1 worm cellular context compared by ENCODE assay signal in the genomic region with DNA sequence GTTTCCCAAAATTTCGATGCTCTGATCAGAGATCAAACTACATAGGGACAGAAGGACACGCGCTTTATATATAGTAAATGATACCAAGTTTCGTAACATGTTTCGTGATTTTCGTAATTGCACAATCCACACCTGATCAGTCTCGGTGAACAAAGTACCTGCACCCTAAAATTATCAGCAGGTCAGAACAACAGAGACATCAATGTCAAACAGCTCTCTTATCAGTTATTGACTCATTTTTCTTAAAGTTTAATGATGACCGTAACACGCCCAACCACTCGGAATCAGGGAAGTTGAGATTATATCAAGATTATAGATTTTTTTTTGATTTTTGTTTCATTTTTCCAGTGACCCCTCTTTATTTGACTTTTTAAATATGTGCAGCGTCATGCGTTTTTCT.
A peak's percentile ranks its signal among the peaks of the same experiment; 100 is the strongest.
TF ChIP-seq lines count a peak whose summit lies in the region.

No protein-coding gene starts in this region.

TF ChIP-seq in whole organism, L4 larva, 104 proteins besides CTCF, POLR2A, EP300 and RAD21 (continued from another document):
- TF ChIP-seq nhr-25 (tag; optimal IDR thresholded peaks at IDR 0.05; lab: Kevin White, UChicago; ENCODE audit: borderline replicate concordance, insufficient read depth) (no peak), attf-4 (tag; optimal IDR thresholded peaks at IDR 0.05; lab: Kevin White, UChicago) (no peak), mep-1 (tag; optimal IDR thresholded peaks at IDR 0.05; lab: Kevin White, UChicago) (no peak), rbr-2 (tag; optimal IDR thresholded peaks at IDR 0.05; lab: Kevin White, UChicago) (no peak), ceh-20 (GFP tag; IDR thresholded peaks at IDR 0.05; lab: Robert Waterston, UW) (no peak), ceh-32 (tag; optimal IDR thresholded peaks at IDR 0.05; lab: Kevin White, UChicago; ENCODE audit: poor library complexity) (no peak), hlh-30 (tag; optimal IDR thresholded peaks at IDR 0.05; lab: Kevin White, UChicago; ENCODE audit: insufficient read depth) (peak; percentile 49), Y5F2A.4 (GFP tag; optimal IDR thresholded peaks at IDR 0.05; lab: Kevin White, UChicago) (no peak), spr-1 (tag; optimal IDR thresholded peaks at IDR 0.05; lab: Kevin White, UChicago) (no peak), Y75B8A.6 (GFP tag; IDR thresholded peaks at IDR 0.05; lab: Robert Waterston, UW) (no peak), sdz-12 (GFP tag; optimal IDR thresholded peaks at IDR 0.05; lab: Kevin White, UChicago) (no peak), daf-8 (GFP tag; IDR thresholded peaks at IDR 0.05; lab: Robert Waterston, UW) (no peak), madf-9 (GFP tag; conservative IDR thresholded peaks at IDR 0.05; lab: Robert Waterston, UW) (no peak), nhr-102 (tag; optimal IDR thresholded peaks at IDR 0.05; lab: Kevin White, UChicago) (no peak), unc-130 (GFP tag; optimal IDR thresholded peaks at IDR 0.05; lab: Kevin White, UChicago) (no peak), dve-1 (tag; optimal IDR thresholded peaks at IDR 0.05; lab: Kevin White, UChicago; ENCODE audit: insufficient read depth) (peak; percentile 76), T20F7.1 (GFP tag; optimal IDR thresholded peaks at IDR 0.05; lab: Kevin White, UChicago) (no peak), R02D3.7 (tag; optimal IDR thresholded peaks at IDR 0.05; lab: Kevin White, UChicago) (no peak), hlh-11 (tag; optimal IDR thresholded peaks at IDR 0.05; lab: Kevin White, UChicago) (peak; percentile 79), mdt-29 (GFP tag; IDR thresholded peaks at IDR 0.05; lab: Robert Waterston, UW) (no peak), hmg-1.1 (GFP tag; IDR thresholded peaks at IDR 0.05; lab: Robert Waterston, UW) (no peak), lin-1 (GFP tag; IDR thresholded peaks at IDR 0.05; lab: Robert Waterston, UW) (peak; percentile 87), skn-1 (tag; optimal IDR thresholded peaks at IDR 0.05; lab: Kevin White, UChicago) (no peak), mxl-3 (GFP tag; optimal IDR thresholded peaks at IDR 0.05; lab: Kevin White, UChicago) (no peak), lsy-2 (tag; optimal IDR thresholded peaks at IDR 0.05; lab: Kevin White, UChicago) (no peak), nhr-41 (GFP tag; IDR thresholded peaks at IDR 0.05; lab: Robert Waterston, UW) (peak; percentile 92), ZK337.2 (GFP tag; IDR thresholded peaks at IDR 0.05; lab: Robert Waterston, UW) (no peak), lin-15B (tag; optimal IDR thresholded peaks at IDR 0.05; lab: Kevin White, UChicago) (no peak), duxl-1 (tag; optimal IDR thresholded peaks at IDR 0.05; lab: Kevin White, UChicago; ENCODE audit: poor library complexity) (no peak), saeg-2 (GFP tag; IDR thresholded peaks at IDR 0.05; lab: Robert Waterston, UW) (no peak), dmd-6 (GFP tag; IDR thresholded peaks at IDR 0.05; lab: Robert Waterston, UW) (peak; percentile 86), daf-19 (GFP tag; conservative IDR thresholded peaks at IDR 0.05; lab: Robert Waterston, UW) (no peak), dpl-1 (GFP tag; optimal IDR thresholded peaks at IDR 0.05; lab: Kevin White, UChicago) (no peak), ces-1 (GFP tag; optimal IDR thresholded peaks at IDR 0.05; lab: Kevin White, UChicago) (no peak), mdl-1 (tag; optimal IDR thresholded peaks at IDR 0.05; lab: Kevin White, UChicago) (no peak), ztf-7 (tag; optimal IDR thresholded peaks at IDR 0.05; lab: Kevin White, UChicago) (no peak), zfp-2 (tag; optimal IDR thresholded peaks at IDR 0.05; lab: Kevin White, UChicago) (no peak), ctbp-1 (GFP tag; IDR thresholded peaks at IDR 0.05; lab: Robert Waterston, UW) (no peak), daf-16 (GFP tag; optimal IDR thresholded peaks at IDR 0.05; lab: Kevin White, UChicago) (no peak), daf-16 (tag; optimal IDR thresholded peaks at IDR 0.05; lab: Kevin White, UChicago) (peak; percentile 88), mes-2 (tag; optimal IDR thresholded peaks at IDR 0.05; lab: Kevin White, UChicago; ENCODE audit: poor library complexity, severe bottlenecking) (peak; percentile 4), cey-2 (tag; optimal IDR thresholded peaks at IDR 0.05; lab: Kevin White, UChicago; ENCODE audit: borderline replicate concordance, insufficient read depth) (no peak), fos-1 (tag; optimal IDR thresholded peaks at IDR 0.05; lab: Kevin White, UChicago) (no peak), F49E8.2 (tag; optimal IDR thresholded peaks at IDR 0.05; lab: Kevin White, UChicago; ENCODE audit: borderline replicate concordance) (no peak), nhr-10 (tag; optimal IDR thresholded peaks at IDR 0.05; lab: Kevin White, UChicago) (no peak), nhr-42 (GFP tag; IDR thresholded peaks at IDR 0.05; lab: Robert Waterston, UW) (no peak), spr-3 (GFP tag; optimal IDR thresholded peaks at IDR 0.05; lab: Kevin White, UChicago) (no peak), jun-1 (tag; optimal IDR thresholded peaks at IDR 0.05; lab: Kevin White, UChicago) (no peak), pha-4 (GFP tag; IDR thresholded peaks at IDR 0.05; lab: Robert Waterston, UW) (no peak), pha-4 (tag; optimal IDR thresholded peaks at IDR 0.05; lab: Kevin White, UChicago) (no peak), F26F4.8 (GFP tag; conservative IDR thresholded peaks at IDR 0.05; lab: Robert Waterston, UW) (no peak), nhr-6 (tag; optimal IDR thresholded peaks at IDR 0.05; lab: Kevin White, UChicago) (peak; percentile 81), hif-1 (tag; optimal IDR thresholded peaks at IDR 0.05; lab: Kevin White, UChicago) (no peak), fkh-10 (GFP tag; optimal IDR thresholded peaks at IDR 0.05; lab: Kevin White, UChicago) (no peak), lin-38 (GFP tag; IDR thresholded peaks at IDR 0.05; lab: Robert Waterston, UW) (peak; percentile 24; the same call in 1 of the 2 replicates), nhr-76 (tag; optimal IDR thresholded peaks at IDR 0.05; lab: Kevin White, UChicago) (no peak), php-3 (GFP tag; IDR thresholded peaks at IDR 0.05; lab: Robert Waterston, UW) (peak; percentile 88), lir-3 (tag; optimal IDR thresholded peaks at IDR 0.05; lab: Kevin White, UChicago) (no peak), ama-1 (optimal IDR thresholded peaks at IDR 0.05; lab: Kevin White, UChicago) (no peak), nhr-237 (tag; optimal IDR thresholded peaks at IDR 0.05; lab: Kevin White, UChicago) (no peak), ztf-11 (tag; optimal IDR thresholded peaks at IDR 0.05; lab: Kevin White, UChicago) (no peak), madf-5 (GFP tag; IDR thresholded peaks at IDR 0.05; lab: Robert Waterston, UW) (no peak)
